Fruit fly (Drosophila melanogaster) whole organism, prepupa: ENCODE measurements around the gene CAH7.

ENCODE experiments used
- Blimp-1 ChIP-seq: fragments of 200-800 bp; sonication (Bioruptor generic); optimal IDR thresholded peaks from 3 replicates; lab custom pipeline; 2017; ENCODE audit warnings: missing biosample characterization, missing genetic modification characterization, mild to moderate bottlenecking, moderate library complexity, missing genetic modification reagents
- CG10631 ChIP-seq: fragments of 200-800 bp; sonication (Bioruptor generic); optimal IDR thresholded peaks from 2 replicates; lab custom pipeline; 2016; ENCODE audit warnings: missing biosample characterization, missing genetic modification characterization
- CG10669 ChIP-seq: fragments of 200-800 bp; sonication (Bioruptor generic); optimal IDR thresholded peaks from 3 replicates; lab custom pipeline; 2018; ENCODE audit warnings: missing biosample characterization, mild to moderate bottlenecking, missing genetic modification characterization, moderate library complexity
- CG11294 ChIP-seq: fragments of 200-800 bp; sonication (Bioruptor generic); IDR thresholded peaks from 2 replicates; pipeline ENCODE4 v1.3.6; 2022; ENCODE audit warnings: missing biosample characterization, missing genetic modification characterization
- CG11762 ChIP-seq: fragments of 200-800 bp; sonication (Bioruptor generic); optimal IDR thresholded peaks from 3 replicates; lab custom pipeline; 2016; ENCODE audit warnings: missing biosample characterization, missing genetic modification characterization; ENCODE audit not compliant: insufficient read depth
- CG1621 ChIP-seq: fragments of 200-800 bp; sonication (Bioruptor generic); optimal IDR thresholded peaks from 3 replicates; lab custom pipeline; 2018; ENCODE audit warnings: missing biosample characterization, mild to moderate bottlenecking, missing genetic modification characterization
- CG3032 ChIP-seq: fragments of 200-800 bp; optimal IDR thresholded peaks from 2 replicates; lab custom pipeline; 2019; ENCODE audit warnings: missing biosample characterization, mild to moderate bottlenecking, missing genetic modification characterization, moderate library complexity
- CG31627 ChIP-seq: fragments of 200-800 bp; sonication (Bioruptor generic); optimal IDR thresholded peaks from 3 replicates; lab custom pipeline; 2016; ENCODE audit warnings: missing biosample characterization, missing genetic modification characterization
- CG32006 ChIP-seq: fragments of 200-800 bp; sonication (Bioruptor generic); optimal IDR thresholded peaks from 3 replicates; lab custom pipeline; 2017; ENCODE audit warnings: missing biosample characterization, mild to moderate bottlenecking, missing genetic modification characterization
- CG34406 ChIP-seq: fragments of 200-800 bp; sonication (Bioruptor generic); optimal IDR thresholded peaks from 3 replicates; lab custom pipeline; 2016; ENCODE audit warnings: missing biosample characterization, missing genetic modification characterization
- CG3919 ChIP-seq: fragments of 200-800 bp; sonication (Bioruptor generic); optimal IDR thresholded peaks from 3 replicates; lab custom pipeline; 2016; ENCODE audit warnings: missing biosample characterization, missing genetic modification characterization
- CG4318 ChIP-seq: fragments of 200-800 bp; sonication (Bioruptor generic); optimal IDR thresholded peaks from 3 replicates; lab custom pipeline; 2017; ENCODE audit warnings: missing biosample characterization, mild to moderate bottlenecking, missing genetic modification characterization
- CG6163 ChIP-seq: fragments of 200-800 bp; sonication (Bioruptor generic); IDR thresholded peaks from 3 replicates; pipeline ENCODE4 v1.3.6; 2022; ENCODE audit warnings: missing biosample characterization, missing genetic modification characterization
- CG6276 ChIP-seq: fragments of 200-800 bp; sonication (Bioruptor generic); optimal IDR thresholded peaks from 2 replicates; lab custom pipeline; 2017; ENCODE audit warnings: missing biosample characterization, mild to moderate bottlenecking, missing genetic modification characterization
- CG6792 ChIP-seq: fragments of 200-800 bp; sonication (Bioruptor generic); optimal IDR thresholded peaks from 3 replicates; lab custom pipeline; 2016; ENCODE audit warnings: missing biosample characterization, missing genetic modification characterization
- CG6808 ChIP-seq: fragments of 200-800 bp; sonication (Bioruptor generic); optimal IDR thresholded peaks from 3 replicates; lab custom pipeline; 2017; ENCODE audit warnings: missing biosample characterization, missing genetic modification characterization, mild to moderate bottlenecking, moderate library complexity, missing genetic modification reagents
- CG6854 ChIP-seq: fragments of 200-800 bp; sonication (Bioruptor generic); optimal IDR thresholded peaks from 2 replicates; lab custom pipeline; 2017; ENCODE audit warnings: missing biosample characterization, mild to moderate bottlenecking, missing genetic modification characterization
- CG7368 ChIP-seq: fragments of 200-800 bp; sonication (Bioruptor generic); optimal IDR thresholded peaks from 3 replicates; lab custom pipeline; 2016; ENCODE audit warnings: missing biosample characterization, missing genetic modification characterization
- CG8119 ChIP-seq: fragments of 200-800 bp; sonication (Bioruptor generic); IDR thresholded peaks from 3 replicates; pipeline ENCODE4 v1.3.6; 2022; ENCODE audit warnings: missing biosample characterization, missing genetic modification characterization
- CG8632 ChIP-seq: fragments of 200-800 bp; sonication (Bioruptor generic); optimal IDR thresholded peaks from 3 replicates; lab custom pipeline; 2016; ENCODE audit warnings: missing biosample characterization, missing genetic modification characterization
- CG9139 ChIP-seq: fragments of 200-800 bp; sonication (Bioruptor generic); optimal IDR thresholded peaks from 3 replicates; lab custom pipeline; 2017; ENCODE audit warnings: missing biosample characterization, mild to moderate bottlenecking, missing genetic modification characterization
- Eip75B ChIP-seq: fragments of 200-800 bp; sonication (Bioruptor generic); optimal IDR thresholded peaks from 3 replicates; lab custom pipeline; 2016; ENCODE audit warnings: missing biosample characterization, missing genetic modification characterization
- Eip93F ChIP-seq: fragments of 200-800 bp; sonication (Bioruptor generic); optimal IDR thresholded peaks from 2 replicates; lab custom pipeline; 2016; ENCODE audit warnings: missing biosample characterization, mild to moderate bottlenecking, missing genetic modification characterization
- Ets21C ChIP-seq: fragments of 200-800 bp; sonication (Bioruptor generic); optimal IDR thresholded peaks from 3 replicates; lab custom pipeline; 2016; ENCODE audit warnings: missing biosample characterization, missing genetic modification characterization
- Gug ChIP-seq: fragments of 200-800 bp; sonication (Bioruptor generic); IDR thresholded peaks from 2 replicates; pipeline ENCODE4 v1.3.6; 2022; ENCODE audit warnings: missing biosample characterization, missing genetic modification characterization
- Hr38 ChIP-seq: sonication (Bioruptor generic); optimal IDR thresholded peaks from 2 replicates; lab custom pipeline; 2016; ENCODE audit warnings: missing biosample characterization, missing genetic modification characterization
- Hr39 ChIP-seq: fragments of 200-800 bp; sonication (Bioruptor generic); optimal IDR thresholded peaks from 2 replicates; lab custom pipeline; 2016; ENCODE audit warnings: missing biosample characterization, missing genetic modification characterization
- Hr4 ChIP-seq: fragments of 200-800 bp; sonication (Bioruptor generic); optimal IDR thresholded peaks from 3 replicates; lab custom pipeline; 2016; ENCODE audit warnings: missing biosample characterization, missing genetic modification characterization
- Lpt ChIP-seq: fragments of 200-800 bp; sonication (Bioruptor generic); optimal IDR thresholded peaks from 3 replicates; lab custom pipeline; 2016; ENCODE audit warnings: missing biosample characterization, missing genetic modification characterization
- OdsH ChIP-seq: fragments of 200-800 bp; sonication (Bioruptor generic); optimal IDR thresholded peaks from 3 replicates; lab custom pipeline; 2016; ENCODE audit warnings: missing biosample characterization, missing genetic modification characterization
- Smox ChIP-seq: fragments of 200-800 bp; sonication (Bioruptor generic); optimal IDR thresholded peaks from 3 replicates; lab custom pipeline; 2016; ENCODE audit warnings: missing biosample characterization, missing genetic modification characterization
- Sox102F ChIP-seq: fragments of 200-800 bp; sonication (Bioruptor generic); optimal IDR thresholded peaks from 2 replicates; lab custom pipeline; 2016; ENCODE audit warnings: missing biosample characterization, mild to moderate bottlenecking, missing genetic modification characterization
- Sox14 ChIP-seq: fragments of 200-800 bp; sonication (Bioruptor generic); optimal IDR thresholded peaks from 3 replicates; lab custom pipeline; 2016; ENCODE audit warnings: missing biosample characterization, missing genetic modification characterization
- achi ChIP-seq: fragments of 200-800 bp; sonication (Bioruptor generic); optimal IDR thresholded peaks from 3 replicates; lab custom pipeline; 2016; ENCODE audit warnings: missing biosample characterization, missing genetic modification characterization
- cyc ChIP-seq: fragments of 200-800 bp; sonication (Bioruptor generic); optimal IDR thresholded peaks from 3 replicates; lab custom pipeline; 2016; ENCODE audit warnings: missing biosample characterization, missing genetic modification characterization
- dac ChIP-seq: fragments of 200-800 bp; sonication (Bioruptor generic); optimal IDR thresholded peaks from 2 replicates; lab custom pipeline; 2017; ENCODE audit warnings: missing biosample characterization, mild to moderate bottlenecking, missing genetic modification characterization
- dsx ChIP-seq: fragments of 200-800 bp; optimal IDR thresholded peaks from 3 replicates; lab custom pipeline; 2019; ENCODE audit warnings: missing biosample characterization, mild to moderate bottlenecking, missing genetic modification characterization, moderate library complexity; ENCODE audit not compliant: poor library complexity, severe bottlenecking
- eg ChIP-seq: fragments of 200-800 bp; sonication (Bioruptor generic); IDR thresholded peaks from 3 replicates; pipeline ENCODE4 v1.3.6; 2022; ENCODE audit warnings: missing biosample characterization, missing genetic modification characterization
- fd59A ChIP-seq: fragments of 200-800 bp; sonication (Bioruptor generic); optimal IDR thresholded peaks from 2 replicates; lab custom pipeline; 2017; ENCODE audit warnings: missing biosample characterization, mild to moderate bottlenecking, missing genetic modification characterization, missing genetic modification reagents
- fkh ChIP-seq: fragments of 200-800 bp; sonication (Bioruptor generic); optimal IDR thresholded peaks from 3 replicates; lab custom pipeline; 2017; ENCODE audit warnings: missing biosample characterization, mild to moderate bottlenecking, missing genetic modification characterization, moderate library complexity
- lz ChIP-seq: fragments of 200-800 bp; sonication (Bioruptor generic); optimal IDR thresholded peaks from 3 replicates; lab custom pipeline; 2016; ENCODE audit warnings: missing biosample characterization, missing genetic modification characterization
- net ChIP-seq: fragments of 200-800 bp; sonication (Bioruptor generic); optimal IDR thresholded peaks from 3 replicates; lab custom pipeline; 2016; ENCODE audit warnings: missing biosample characterization, missing genetic modification characterization
- salr ChIP-seq, 2 experiments: fragments of 200-800 bp; sonication (Bioruptor generic); optimal IDR thresholded peaks; 3 replicates each; lab custom pipeline; 2016 to 2018; ENCODE audit warnings: missing biosample characterization in 2 of 2, missing genetic modification characterization in 2 of 2, mild to moderate bottlenecking in 1 of 2
- spab ChIP-seq: fragments of 200-800 bp; sonication (Bioruptor generic); optimal IDR thresholded peaks from 2 replicates; lab custom pipeline; 2017; ENCODE audit warnings: missing biosample characterization, mild to moderate bottlenecking, missing genetic modification characterization, missing genetic modification reagents
- ss ChIP-seq, 2 experiments: fragments of 200-800 bp; sonication (Bioruptor generic); optimal IDR thresholded peaks; 2 replicates in 1 of 2; 3 replicates in 1 of 2; lab custom pipeline; 2017 to 2018; ENCODE audit warnings: mild to moderate bottlenecking in 2 of 2, missing biosample characterization in 2 of 2, missing genetic modification characterization in 2 of 2, moderate library complexity in 1 of 2
- svp ChIP-seq: fragments of 200-800 bp; sonication (Bioruptor generic); peaks from one replicate; lab custom pipeline; 2016; ENCODE audit warnings: missing biosample characterization, missing genetic modification characterization
- topi ChIP-seq: fragments of 200-800 bp; sonication (Bioruptor generic); optimal IDR thresholded peaks from 3 replicates; lab custom pipeline; 2016; ENCODE audit warnings: missing biosample characterization, missing genetic modification characterization
- vri ChIP-seq: fragments of 200-800 bp; sonication (Bioruptor generic); optimal IDR thresholded peaks from 3 replicates; lab custom pipeline; 2016; ENCODE audit warnings: missing biosample characterization, mild to moderate bottlenecking, missing genetic modification characterization

Gene CAH7

dm6 chr3R:10167280-10167679, 55.2 kb downstream of the CAH7 start:
- TF ChIP-seq svp (GFP tag; lab: Kevin White, UChicago) (no peak), fkh (GFP tag; lab: Kevin White, UChicago) (peak; percentile 14), CG9139 (GFP tag; lab: Kevin White, UChicago) (no peak), cyc (GFP tag; lab: Kevin White, UChicago) (no peak)

dm6 chr3R:10168483-10169064, 56.5 kb downstream of the CAH7 start:
- TF ChIP-seq Eip75B (GFP tag; lab: Kevin White, UChicago) (peak; percentile 16), CG8632 (GFP tag; lab: Kevin White, UChicago) (peak; percentile 62), CG11762 (GFP tag; lab: Kevin White, UChicago) (no peak), Smox (GFP tag; lab: Kevin White, UChicago) (peak; percentile 60), topi (GFP tag; lab: Kevin White, UChicago) (peak; percentile 65), CG6163 (peak; percentile 25; the same call in 1 of the 3 replicates), CG32006 (GFP tag; lab: Kevin White, UChicago) (no peak), salr (GFP tag; optimal IDR thresholded peaks at IDR 0.05; lab: Kevin White, UChicago) (peak in 1 of 2 experiments; percentile 20), CG3032 (tag; lab: Kevin White, UChicago) (peak; percentile 2), fd59A (GFP tag; lab: Kevin White, UChicago) (no peak), achi (peak; percentile 42), cyc (GFP tag; lab: Kevin White, UChicago) (peak; percentile 64), Hr38 (GFP tag; lab: Kevin White, UChicago) (no peak), CG3919 (GFP tag; lab: Kevin White, UChicago) (peak; percentile 71), Sox102F (GFP tag; lab: Kevin White, UChicago) (peak; percentile 41), CG6808 (peak; percentile 4), OdsH (GFP tag; lab: Kevin White, UChicago) (peak; percentile 59), CG10631 (GFP tag; lab: Kevin White, UChicago) (peak; percentile 55), CG4318 (no peak), CG6792 (GFP tag; lab: Kevin White, UChicago) (peak; percentile 43), CG31627 (GFP tag; lab: Kevin White, UChicago) (peak; percentile 60), CG9139 (GFP tag; lab: Kevin White, UChicago) (peak; percentile 29), ss (GFP tag; optimal IDR thresholded peaks at IDR 0.05; lab: Kevin White, UChicago) (peak in 1 of 2 experiments; percentile 21), fkh (GFP tag; lab: Kevin White, UChicago) (peak; percentile 39), CG11294 (no peak), CG8119 (no peak; the same call in 1 of the 3 replicates), CG10669 (GFP tag; lab: Kevin White, UChicago) (peak; percentile 23), Gug (GFP tag; lab: Robert Waterston, UW) (no peak), spab (no peak), CG34406 (peak; percentile 36), Eip93F (GFP tag; lab: Kevin White, UChicago) (no peak), Sox14 (peak; percentile 68), CG6854 (GFP tag; lab: Kevin White, UChicago) (no peak), CG6276 (no peak), dsx (GFP tag; lab: Kevin White, UChicago) (no peak), CG1621 (no peak), Ets21C (GFP tag; lab: Kevin White, UChicago) (peak; percentile 47), lz (GFP tag; lab: Kevin White, UChicago) (peak; percentile 47), vri (peak; percentile 19), net (GFP tag; lab: Kevin White, UChicago) (peak; percentile 13), Hr4 (peak; percentile 38), eg (GFP tag; lab: Robert Waterston, UW) (peak; percentile 67), Blimp-1 (no peak), CG7368 (peak; percentile 10), Lpt (GFP tag; lab: Kevin White, UChicago) (no peak), dac (GFP tag; lab: Kevin White, UChicago) (no peak), Hr39 (GFP tag; lab: Kevin White, UChicago) (peak; percentile 73)
